Fruit fly (Drosophila melanogaster): ENCODE results near the gene CG46280.

dm6 chr3R:13014168-13014881 is 16.1 kb downstream of the CG46280 start:
- TF ChIP-seq CTCF (optimal IDR thresholded peaks at IDR 0.05) (no peak), CG8478 (optimal IDR thresholded peaks at IDR 0.05) (no peak)
